Worm (Caenorhabditis elegans) whole organism, late embryonic: ENCODE results near the gene F10E9.12.
A peak's percentile ranks its signal among the peaks of the same experiment; 100 is the strongest.

Experiments used
- C08G9.2 ChIP-seq: sonication (generic microtip); optimal IDR thresholded peaks from 2 replicates; lab custom pipeline; 2016; ENCODE audit warnings: mild to moderate bottlenecking, missing genetic modification characterization, moderate library complexity, missing compliant biosample characterization
- F13H6.1 ChIP-seq: sonication (generic microtip); optimal IDR thresholded peaks from 2 replicates; lab custom pipeline; 2016; ENCODE audit warnings: missing genetic modification characterization, missing compliant biosample characterization
- K02D7.2 ChIP-seq: sonication (generic microtip); optimal IDR thresholded peaks from 2 replicates; lab custom pipeline; 2017; ENCODE audit warnings: mild to moderate bottlenecking, missing genetic modification characterization, missing compliant biosample characterization
- K09A11.1 ChIP-seq: sonication (generic microtip); optimal IDR thresholded peaks from 2 replicates; lab custom pipeline; 2017; ENCODE audit warnings: antibody characterized with exemption, mild to moderate bottlenecking, missing genetic modification characterization, missing compliant biosample characterization; ENCODE audit not compliant: insufficient read depth
- T23F11.4 ChIP-seq: fragments of 200-800 bp; sonication (Bioruptor generic); optimal IDR thresholded peaks from 2 replicates; lab custom pipeline; 2018; ENCODE audit warnings: mild to moderate bottlenecking, missing genetic modification characterization, missing compliant biosample characterization
- ahr-1 ChIP-seq: sonication (generic microtip); optimal IDR thresholded peaks from 2 replicates; lab custom pipeline; 2016; ENCODE audit warnings: missing genetic modification characterization, missing compliant biosample characterization
- ama-1 ChIP-seq: fragments of 150-350 bp; optimal IDR thresholded peaks from 2 replicates; lab custom pipeline; 2014
- ceh-14 ChIP-seq: sonication (generic microtip); optimal IDR thresholded peaks from 2 replicates; lab custom pipeline; 2016; ENCODE audit warnings: missing genotype, missing genetic modification characterization, missing compliant biosample characterization
- ceh-18 ChIP-seq: sonication (generic microtip); optimal IDR thresholded peaks from 2 replicates; lab custom pipeline; 2016; ENCODE audit warnings: missing genetic modification characterization, missing compliant biosample characterization
- ceh-19 ChIP-seq: fragments of 200-800 bp; sonication (Bioruptor generic); optimal IDR thresholded peaks from 2 replicates; lab custom pipeline; 2018; ENCODE audit warnings: mild to moderate bottlenecking, missing genetic modification characterization, missing compliant biosample characterization
- ceh-2 ChIP-seq: sonication (generic microtip); optimal IDR thresholded peaks from 2 replicates; lab custom pipeline; 2016; ENCODE audit warnings: missing genotype, missing genetic modification characterization, missing compliant biosample characterization
- ceh-22 ChIP-seq: sonication (generic microtip); optimal IDR thresholded peaks from 2 replicates; lab custom pipeline; 2017; ENCODE audit warnings: missing biosample characterization, missing genetic modification characterization
- ceh-24 ChIP-seq: sonication (generic microtip); optimal IDR thresholded peaks from 2 replicates; lab custom pipeline; 2016; ENCODE audit warnings: mild to moderate bottlenecking, missing genetic modification characterization, missing compliant biosample characterization
- ceh-34 ChIP-seq: sonication (generic microtip); optimal IDR thresholded peaks from 2 replicates; lab custom pipeline; 2016; ENCODE audit warnings: mild to moderate bottlenecking, missing genetic modification characterization, missing compliant biosample characterization
- ceh-48 ChIP-seq: sonication (generic microtip); optimal IDR thresholded peaks from 2 replicates; lab custom pipeline; 2016; ENCODE audit warnings: missing genetic modification characterization, inconsistent platforms, missing compliant biosample characterization
- ceh-6 ChIP-seq: fragments of 200-800 bp; sonication (Bioruptor generic); optimal IDR thresholded peaks from 2 replicates; lab custom pipeline; 2018; ENCODE audit warnings: mild to moderate bottlenecking, missing genetic modification characterization, missing compliant biosample characterization
- ceh-9 ChIP-seq: sonication (generic microtip); optimal IDR thresholded peaks from 2 replicates; lab custom pipeline; 2016; ENCODE audit warnings: mild to moderate bottlenecking, missing genetic modification characterization, inconsistent platforms, missing compliant biosample characterization
- che-1 ChIP-seq: sonication (generic microtip); optimal IDR thresholded peaks from 2 replicates; lab custom pipeline; 2016; ENCODE audit warnings: mild to moderate bottlenecking, missing genetic modification characterization, missing compliant biosample characterization
- dmd-4 ChIP-seq: sonication (generic microtip); optimal IDR thresholded peaks from 2 replicates; lab custom pipeline; 2016; ENCODE audit warnings: borderline replicate concordance, missing genetic modification characterization, missing compliant biosample characterization
- dve-1 ChIP-seq: sonication (generic microtip); optimal IDR thresholded peaks from 2 replicates; lab custom pipeline; 2017; ENCODE audit warnings: antibody characterized with exemption, mild to moderate bottlenecking, missing genetic modification characterization, missing compliant biosample characterization
- elt-2 ChIP-seq: sonication (generic microtip); optimal IDR thresholded peaks from 2 replicates; lab custom pipeline; 2016; ENCODE audit warnings: missing genetic modification reagents, missing genetic modification characterization, missing compliant biosample characterization
- ets-4 ChIP-seq: sonication (generic microtip); optimal IDR thresholded peaks from 2 replicates; lab custom pipeline; 2016; ENCODE audit warnings: missing genetic modification characterization, missing compliant biosample characterization
- eyg-1 ChIP-seq: sonication (generic microtip); optimal IDR thresholded peaks from 2 replicates; lab custom pipeline; 2016; ENCODE audit warnings: missing genotype, missing genetic modification characterization, missing compliant biosample characterization
- fax-1 ChIP-seq: sonication (generic microtip); optimal IDR thresholded peaks from 2 replicates; lab custom pipeline; 2016; ENCODE audit warnings: missing genotype, missing genetic modification characterization, missing compliant biosample characterization
- fkh-6 ChIP-seq: sonication (generic microtip); optimal IDR thresholded peaks from 2 replicates; lab custom pipeline; 2016; ENCODE audit warnings: missing genetic modification characterization, missing compliant biosample characterization
- gmeb-2 ChIP-seq: sonication (generic microtip); optimal IDR thresholded peaks from 2 replicates; lab custom pipeline; 2016; ENCODE audit warnings: missing genetic modification characterization, inconsistent platforms, missing compliant biosample characterization
- hlh-13 ChIP-seq: fragments of 200-800 bp; sonication (Bioruptor generic); optimal IDR thresholded peaks from 2 replicates; lab custom pipeline; 2018; ENCODE audit warnings: mild to moderate bottlenecking, missing genetic modification characterization, missing compliant biosample characterization
- hlh-15 ChIP-seq: sonication (generic microtip); optimal IDR thresholded peaks from 2 replicates; lab custom pipeline; 2016; ENCODE audit warnings: missing genetic modification characterization, missing compliant biosample characterization
- hlh-30 ChIP-seq: sonication (generic microtip); optimal IDR thresholded peaks from 2 replicates; lab custom pipeline; 2017; ENCODE audit warnings: antibody characterized with exemption, missing genetic modification characterization, missing compliant biosample characterization; ENCODE audit not compliant: insufficient read depth
- hlh-8 ChIP-seq: sonication (generic microtip); optimal IDR thresholded peaks from 2 replicates; lab custom pipeline; 2016; ENCODE audit warnings: missing genotype, missing genetic modification characterization, missing compliant biosample characterization
- madf-2 ChIP-seq: sonication (generic microtip); optimal IDR thresholded peaks from 2 replicates; lab custom pipeline; 2017; ENCODE audit warnings: missing genetic modification characterization, missing compliant biosample characterization
- mec-3 ChIP-seq: sonication (generic microtip); optimal IDR thresholded peaks from 2 replicates; lab custom pipeline; 2016; ENCODE audit warnings: borderline replicate concordance, missing genetic modification characterization, missing compliant biosample characterization
- nfya-1 ChIP-seq: sonication (generic microtip); optimal IDR thresholded peaks from 2 replicates; lab custom pipeline; 2017; ENCODE audit warnings: missing genetic modification characterization, mild to moderate bottlenecking, missing compliant biosample characterization, antibody characterized with exemption, moderate library complexity
- nhr-11 ChIP-seq: fragments of 150-350 bp; optimal IDR thresholded peaks from 2 replicates; lab custom pipeline; 2014; ENCODE audit warnings: missing biosample characterization, missing genetic modification characterization
- odd-2 ChIP-seq: sonication (generic microtip); optimal IDR thresholded peaks from 2 replicates; lab custom pipeline; 2017; ENCODE audit warnings: antibody characterized with exemption, mild to moderate bottlenecking, missing genetic modification characterization, missing compliant biosample characterization
- pat-9 ChIP-seq: fragments of 200-800 bp; sonication (Bioruptor generic); optimal IDR thresholded peaks from 2 replicates; lab custom pipeline; 2018; ENCODE audit warnings: mild to moderate bottlenecking, missing genetic modification characterization, moderate library complexity, missing compliant biosample characterization
- pax-1 ChIP-seq: fragments of 150-350 bp; optimal IDR thresholded peaks from 2 replicates; lab custom pipeline; 2014; ENCODE audit warnings: missing biosample characterization, missing genetic modification characterization
- pha-2 ChIP-seq: sonication (generic microtip); optimal IDR thresholded peaks from 2 replicates; lab custom pipeline; 2017; ENCODE audit warnings: mild to moderate bottlenecking, missing genetic modification characterization, missing compliant biosample characterization
- pha-4 ChIP-seq: fragments of 150-350 bp; optimal IDR thresholded peaks from 2 replicates; lab custom pipeline; 2018; ENCODE audit warnings: missing biosample characterization, missing genetic modification reagents, missing genetic modification characterization
- pqm-1 ChIP-seq: sonication (generic microtip); optimal IDR thresholded peaks from 2 replicates; lab custom pipeline; 2016; ENCODE audit warnings: missing genetic modification characterization, missing compliant biosample characterization
- ref-2 ChIP-seq: sonication (generic microtip); optimal IDR thresholded peaks from 2 replicates; lab custom pipeline; 2016; ENCODE audit warnings: missing genetic modification characterization, missing compliant biosample characterization
- rnt-1 ChIP-seq: sonication (generic microtip); optimal IDR thresholded peaks from 2 replicates; lab custom pipeline; 2016; ENCODE audit warnings: missing genetic modification characterization, missing compliant biosample characterization
- sdc-2 ChIP-seq: sonication (generic microtip); optimal IDR thresholded peaks from 2 replicates; lab custom pipeline; 2016; ENCODE audit warnings: missing genotype, missing genetic modification characterization, missing compliant biosample characterization
- sox-4 ChIP-seq: sonication (generic microtip); optimal IDR thresholded peaks from 2 replicates; lab custom pipeline; 2017; ENCODE audit warnings: mild to moderate bottlenecking, missing genetic modification characterization, inconsistent platforms, missing compliant biosample characterization
- syd-9 ChIP-seq: sonication (generic microtip); optimal IDR thresholded peaks from 2 replicates; lab custom pipeline; 2016; ENCODE audit warnings: mild to moderate bottlenecking, missing genetic modification characterization, moderate library complexity, missing compliant biosample characterization
- tbx-2 ChIP-seq: sonication (generic microtip); optimal IDR thresholded peaks from 2 replicates; lab custom pipeline; 2016; ENCODE audit warnings: missing genetic modification characterization, missing compliant biosample characterization
- tbx-7 ChIP-seq: sonication (generic microtip); optimal IDR thresholded peaks from 2 replicates; lab custom pipeline; 2016; ENCODE audit warnings: missing genotype, missing genetic modification characterization, missing compliant biosample characterization
- ttx-3 ChIP-seq: sonication (generic microtip); optimal IDR thresholded peaks from 2 replicates; lab custom pipeline; 2016; ENCODE audit warnings: missing genetic modification reagents, missing genetic modification characterization, missing compliant biosample characterization
- unc-3 ChIP-seq, 2 experiments: fragments of 200-800 bp in 1 of 2; sonication (Bioruptor generic) in 1 of 2; sonication (generic microtip) in 1 of 2; conservative IDR thresholded peaks in 1 of 2; optimal IDR thresholded peaks in 1 of 2; 2 replicates each; pipeline versions ENCODE4 v1.3.6 to Lab custom; 2016 to 2022; ENCODE audit warnings: missing compliant biosample characterization in 2 of 2, missing genetic modification characterization in 2 of 2, missing genetic modification reagents in 1 of 2
- unc-42 ChIP-seq: sonication (generic microtip); optimal IDR thresholded peaks from 2 replicates; lab custom pipeline; 2016; ENCODE audit warnings: missing genotype, missing genetic modification characterization, missing compliant biosample characterization
- unc-86 ChIP-seq: sonication (generic microtip); optimal IDR thresholded peaks from 2 replicates; lab custom pipeline; 2016; ENCODE audit warnings: missing genetic modification characterization, missing compliant biosample characterization
- zip-5 ChIP-seq: sonication (generic microtip); optimal IDR thresholded peaks from 2 replicates; lab custom pipeline; 2016; ENCODE audit warnings: missing genetic modification characterization, missing compliant biosample characterization
- ztf-16 ChIP-seq: sonication (generic microtip); optimal IDR thresholded peaks from 2 replicates; lab custom pipeline; 2017; ENCODE audit warnings: missing genetic modification characterization, missing compliant biosample characterization

The F10E9.12 gene

DNA sequence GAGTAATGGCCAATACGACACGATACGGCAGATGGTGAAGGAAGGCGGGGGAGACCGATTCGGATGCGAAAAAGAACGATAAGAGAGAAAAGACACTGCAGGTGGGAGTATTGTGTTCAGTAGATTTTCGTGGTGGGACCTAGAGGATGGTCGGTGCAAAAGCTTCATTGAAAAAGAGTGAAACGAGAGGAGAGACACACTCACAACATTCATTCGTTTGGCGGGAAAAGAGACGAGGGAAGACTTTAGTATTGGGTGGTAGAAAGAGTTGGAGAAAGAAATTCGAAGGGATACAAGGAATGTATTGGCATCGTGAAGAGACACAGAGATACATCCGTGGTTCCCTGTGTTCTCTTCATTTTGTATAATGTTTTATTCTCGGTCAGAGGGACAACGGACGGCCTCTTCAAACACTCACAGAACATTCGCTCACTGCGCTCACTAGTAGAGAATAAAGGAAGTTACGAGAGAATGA lies 32.1 kb downstream of the F10E9.12 start:
- TF ChIP-seq ceh-18 (tag; lab: Kevin White, UChicago) (peak; percentile 81), ttx-3 (tag; lab: Kevin White, UChicago) (no peak), nhr-11 (no peak), ahr-1 (no peak), madf-2 (tag; lab: Kevin White, UChicago) (no peak), ets-4 (tag; lab: Kevin White, UChicago) (no peak), hlh-8 (tag; lab: Kevin White, UChicago) (no peak), dve-1 (no peak), ceh-19 (GFP tag; lab: Kevin White, UChicago) (no peak), eyg-1 (tag; lab: Kevin White, UChicago) (peak; percentile 55), hlh-30 (peak; percentile 10), ceh-2 (peak; percentile 39), T23F11.4 (GFP tag; lab: Kevin White, UChicago) (no peak), elt-2 (tag; lab: Kevin White, UChicago) (peak; percentile 14), ztf-16 (tag; lab: Kevin White, UChicago) (no peak), ceh-14 (peak; percentile 37), tbx-7 (peak; percentile 37), rnt-1 (tag; lab: Kevin White, UChicago) (no peak), ceh-24 (no peak), ref-2 (tag; lab: Kevin White, UChicago) (peak; percentile 26), ceh-9 (tag; lab: Kevin White, UChicago) (no peak), unc-86 (no peak), K09A11.1 (tag; lab: Kevin White, UChicago) (no peak), syd-9 (peak; percentile 56), gmeb-2 (no peak), pqm-1 (no peak), sdc-2 (peak; percentile 7), ceh-34 (peak; percentile 70), hlh-13 (no peak), unc-3 (GFP tag; conservative IDR thresholded peaks at IDR 0.05; lab: Robert Waterston, UW) (no peak), unc-3 (tag; optimal IDR thresholded peaks at IDR 0.05; lab: Kevin White, UChicago) (no peak), C08G9.2 (tag; lab: Kevin White, UChicago) (no peak), ama-1 (no peak), tbx-2 (tag; lab: Kevin White, UChicago) (peak; percentile 60), nfya-1 (tag; lab: Kevin White, UChicago) (peak; percentile 87), ceh-6 (GFP tag; lab: Kevin White, UChicago) (no peak), pha-2 (no peak), pha-4 (tag; lab: Kevin White, UChicago) (no peak), fax-1 (tag; lab: Kevin White, UChicago) (no peak), F13H6.1 (no peak), ceh-48 (no peak), K02D7.2 (tag; lab: Kevin White, UChicago) (no peak), sox-4 (no peak), hlh-15 (no peak), fkh-6 (no peak), zip-5 (tag; lab: Kevin White, UChicago) (no peak), pax-1 (no peak), unc-42 (peak; percentile 55), ceh-22 (tag; lab: Kevin White, UChicago) (no peak), che-1 (peak; percentile 12), mec-3 (tag; lab: Kevin White, UChicago) (no peak), odd-2 (no peak), pat-9 (tag; lab: Kevin White, UChicago) (no peak), dmd-4 (tag; lab: Kevin White, UChicago) (no peak)
